Fruit fly (Drosophila melanogaster): Measurements from ENCODE around the gene Naa40.

DNA sequence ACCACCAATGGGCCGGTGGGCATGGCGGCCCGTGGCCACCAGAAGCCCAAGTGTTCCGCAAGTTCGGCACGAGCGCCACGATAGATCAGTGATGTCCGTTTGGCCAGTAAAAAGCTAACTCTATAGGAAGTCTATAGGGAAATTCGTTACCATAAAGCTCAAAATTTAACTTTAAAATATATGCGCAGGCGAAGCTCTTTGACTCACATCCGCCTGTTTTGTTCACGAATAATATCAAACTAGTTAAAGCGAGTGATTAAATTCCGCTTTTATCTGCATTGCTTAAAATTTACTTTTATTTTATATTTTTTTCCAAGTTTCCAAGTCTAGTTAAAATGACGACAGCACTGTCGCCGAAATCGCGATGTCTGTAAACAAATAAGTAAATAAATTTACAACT lies 32.9 kb upstream of the Naa40 start:
- TF ChIP-seq Drgx (GFP tag; IDR thresholded peaks at IDR 0.05) (peak; percentile 25; the same call in 1 of the 2 replicates), Hey (tag; optimal IDR thresholded peaks at IDR 0.05) (no peak), CG18599 (GFP tag; optimal IDR thresholded peaks at IDR 0.05) (no peak), Lpt (GFP tag; optimal IDR thresholded peaks at IDR 0.05) (no peak), D (optimal IDR thresholded peaks at IDR 0.05) (no peak), D (GFP tag; optimal IDR thresholded peaks at IDR 0.05) (no peak), Hmr (GFP tag; optimal IDR thresholded peaks at IDR 0.05) (no peak)
